Fruit fly (Drosophila melanogaster) whole organism, adult: ENCODE results near the gene CG43993.

Experiments used
- Mnt ChIP-seq: fragments of 200-800 bp; sonication (Bioruptor generic); optimal IDR thresholded peaks from 2 replicates; lab custom pipeline; 2016; ENCODE audit warnings: missing biosample characterization, mild to moderate bottlenecking, missing genetic modification characterization
- bab1 ChIP-seq: fragments of 200-800 bp; sonication (Bioruptor generic); optimal IDR thresholded peaks from 3 replicates; lab custom pipeline; 2019; ENCODE audit warnings: missing biosample characterization, mild to moderate bottlenecking, missing genetic modification characterization, moderate library complexity
- cic ChIP-seq: fragments of 200-800 bp; sonication (Bioruptor generic); optimal IDR thresholded peaks from 2 replicates; lab custom pipeline; 2017; ENCODE audit warnings: missing biosample characterization, mild to moderate bottlenecking, missing genetic modification characterization, moderate library complexity
- kay ChIP-seq: fragments of 200-800 bp; sonication (Bioruptor generic); peaks from one replicate; lab custom pipeline; 2016; ENCODE audit warnings: missing biosample characterization, missing genetic modification characterization, borderline replicate concordance

DNA sequence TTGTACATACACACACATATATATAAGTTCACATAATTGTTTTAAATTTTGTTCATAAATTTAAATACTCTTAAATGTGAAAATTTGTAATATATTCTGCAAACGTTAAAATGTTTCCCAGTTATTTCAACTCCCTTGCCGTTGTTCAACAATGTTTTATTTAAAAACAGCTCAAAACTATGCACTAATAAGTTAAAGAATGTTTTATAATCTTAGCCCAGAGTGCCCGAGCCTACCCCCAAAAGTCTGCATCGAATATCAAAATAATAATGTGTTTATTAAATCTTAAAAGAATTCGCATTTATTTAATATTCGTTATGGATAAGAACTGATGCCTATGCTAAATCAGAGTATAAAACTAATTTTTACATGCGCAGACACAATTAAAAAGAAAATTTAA, 24.4 kb upstream of the CG43993 start:
- TF ChIP-seq cic (GFP tag; lab: Kevin White, UChicago) (no peak), kay (GFP tag; lab: Kevin White, UChicago) (no peak), Mnt (GFP tag; lab: Kevin White, UChicago) (no peak), bab1 (GFP tag; lab: Kevin White, UChicago) (no peak)
